Fruit fly (Drosophila melanogaster): ENCODE data around the gene Hpd.

Gene Hpd

DNA sequence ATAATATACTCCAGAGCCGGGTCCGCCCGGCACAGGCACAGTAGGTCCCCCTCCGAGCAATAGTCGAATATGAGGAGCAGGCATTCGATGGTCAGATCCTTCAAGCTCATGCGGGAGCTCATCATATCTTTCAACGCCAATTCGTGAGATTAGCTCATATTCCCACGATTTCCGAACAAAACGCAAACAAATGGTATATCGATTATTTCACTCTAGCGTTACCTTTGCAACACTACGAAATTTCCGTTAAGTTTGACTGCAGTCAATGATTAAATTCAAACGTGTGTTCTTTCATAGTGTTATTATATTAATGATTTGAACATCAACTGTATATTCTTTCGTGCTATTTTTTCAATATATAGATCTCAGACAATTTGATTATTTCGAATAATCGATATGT is 46.3 kb downstream of the Hpd start, which contains the start of gene CG33969:
Gene CG33969, minus strand, starts transcription at position 197 of the 400 bp plus-strand sequence.
- TF ChIP-seq CG8159 (tag; optimal IDR thresholded peaks at IDR 0.05) (no peak), CG34367 (tag; optimal IDR thresholded peaks at IDR 0.05) (no peak), CG32121 (GFP tag; IDR thresholded peaks at IDR 0.05) (no peak), CG12605 (GFP tag; IDR thresholded peaks at IDR 0.05) (no peak), CG14655 (GFP tag; optimal IDR thresholded peaks at IDR 0.05) (no peak), gl (tag; optimal IDR thresholded peaks at IDR 0.05) (no peak), D1 (tag; optimal IDR thresholded peaks at IDR 0.05) (no peak), CG9948 (tag; optimal IDR thresholded peaks at IDR 0.05) (no peak), CG13204 (GFP tag; optimal IDR thresholded peaks at IDR 0.05) (no peak), CG17806 (tag; optimal IDR thresholded peaks at IDR 0.05) (no peak)

DNA sequence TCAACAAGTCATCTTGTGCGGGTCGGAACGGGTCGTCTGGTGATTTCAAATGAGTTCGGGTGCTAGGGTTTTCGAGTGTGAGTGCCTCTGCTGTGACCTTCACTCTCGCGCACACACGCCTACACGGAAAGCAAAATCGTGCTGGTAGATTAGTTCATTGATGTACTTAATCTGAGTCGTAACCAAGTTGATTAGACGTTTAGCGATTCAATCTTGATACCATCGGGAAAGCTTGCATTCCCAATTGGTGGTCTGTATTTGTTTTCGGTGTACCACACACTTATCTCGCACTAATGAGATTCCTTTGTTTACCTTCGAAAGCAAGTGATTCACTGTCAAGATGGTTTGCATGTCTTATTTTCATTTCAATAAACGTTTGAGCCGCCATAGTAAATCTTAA is 50.7 kb downstream of the Hpd start:
- TF ChIP-seq D1 (tag; optimal IDR thresholded peaks at IDR 0.05) (no peak), CG34367 (tag; optimal IDR thresholded peaks at IDR 0.05) (no peak), CG17806 (tag; optimal IDR thresholded peaks at IDR 0.05) (no peak), CG9948 (tag; optimal IDR thresholded peaks at IDR 0.05) (no peak), CG12605 (GFP tag; IDR thresholded peaks at IDR 0.05) (no peak), CG8301 (tag; optimal IDR thresholded peaks at IDR 0.05) (no peak), fd96Ca (GFP tag; IDR thresholded peaks at IDR 0.05) (no peak), CG15710 (tag; optimal IDR thresholded peaks at IDR 0.05) (no peak), CG8159 (tag; optimal IDR thresholded peaks at IDR 0.05) (no peak), CG10348 (GFP tag; IDR thresholded peaks at IDR 0.05) (no peak), CG4496 (GFP tag; IDR thresholded peaks at IDR 0.05) (no peak), Snoo (tag; optimal IDR thresholded peaks at IDR 0.05) (no peak), rn (GFP tag; IDR thresholded peaks at IDR 0.05) (no peak), Pif1B (GFP tag; optimal IDR thresholded peaks at IDR 0.05) (no peak), EcR (GFP tag; optimal IDR thresholded peaks at IDR 0.05) (no peak), CG13204 (GFP tag; optimal IDR thresholded peaks at IDR 0.05) (no peak), Ets98B (GFP tag; IDR thresholded peaks at IDR 0.05) (no peak)
